Worm (Caenorhabditis elegans): ENCODE data around the gene T06A1.1.

Gene T06A1.1

DNA sequence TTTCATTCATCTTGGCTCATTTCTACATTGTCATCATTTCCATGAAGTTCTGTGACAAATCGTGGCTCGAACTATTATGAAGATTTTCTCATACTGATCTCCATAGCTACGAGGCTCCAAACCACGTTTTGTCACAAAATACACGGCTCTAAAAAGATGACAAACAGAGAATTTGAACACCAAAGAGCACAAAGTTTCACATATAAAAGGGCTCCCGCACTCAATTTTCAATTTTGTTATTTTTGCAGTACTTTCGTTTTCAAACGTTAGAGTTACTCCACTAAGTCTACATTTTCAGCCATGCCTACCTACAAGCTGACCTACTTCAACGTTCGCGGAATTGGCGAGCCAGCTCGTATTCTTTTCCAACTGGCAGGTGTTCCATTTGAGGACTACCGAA, 4.1 kb downstream of the T06A1.1 start, which contains the start of gene gst-37:
TSS of gene gst-37 (plus strand) at position 301 of the 400 bp plus-strand sequence.
- TF ChIP-seq pha-4 (GFP tag; IDR thresholded peaks at IDR 0.05), result no peak
- TF ChIP-seq pha-4 (tag; optimal IDR thresholded peaks at IDR 0.05), result no peak
- TF ChIP-seq ceh-32 (tag; optimal IDR thresholded peaks at IDR 0.05; ENCODE audit: poor library complexity), result no peak
- no peak for TF ChIP-seq zfp-3 (GFP tag; conservative IDR thresholded peaks at IDR 0.05)
- TF ChIP-seq nhr-11 (tag; optimal IDR thresholded peaks at IDR 0.05), result no peak
- TF ChIP-seq F26F4.8 (GFP tag; conservative IDR thresholded peaks at IDR 0.05), result no peak
- no peak for TF ChIP-seq ztf-7 (tag; optimal IDR thresholded peaks at IDR 0.05)
- no peak for TF ChIP-seq gei-8 (GFP tag; optimal IDR thresholded peaks at IDR 0.05)
- TF ChIP-seq mxl-3 (GFP tag; optimal IDR thresholded peaks at IDR 0.05), result no peak
- no peak for TF ChIP-seq dmd-9 (GFP tag; IDR thresholded peaks at IDR 0.05)
- no peak for TF ChIP-seq D1046.2 (GFP tag; IDR thresholded peaks at IDR 0.05)
- no peak for TF ChIP-seq vab-7 (GFP tag; IDR thresholded peaks at IDR 0.05)
- TF ChIP-seq ZK337.2 (GFP tag; IDR thresholded peaks at IDR 0.05), result no peak
- TF ChIP-seq aly-2 (tag; optimal IDR thresholded peaks at IDR 0.05), result no peak
- no peak for TF ChIP-seq mep-1 (tag; optimal IDR thresholded peaks at IDR 0.05)

ce11 chrV:1920105-1920504, 5.3 kb downstream of the T06A1.1 start, which contains the start of gene Y32G9A.12:
Y32G9A.12 (minus strand) TSS chrV:1920205.
- TF ChIP-seq Y75B8A.6 (GFP tag; IDR thresholded peaks at IDR 0.05) (no peak), nhr-28 (tag; optimal IDR thresholded peaks at IDR 0.05) (no peak), skn-1 (tag; optimal IDR thresholded peaks at IDR 0.05) (no peak), zag-1 (tag; optimal IDR thresholded peaks at IDR 0.05) (no peak), daf-19 (GFP tag; conservative IDR thresholded peaks at IDR 0.05) (no peak), T20F7.1 (GFP tag; optimal IDR thresholded peaks at IDR 0.05) (no peak), gei-8 (GFP tag; optimal IDR thresholded peaks at IDR 0.05) (no peak), D1046.2 (GFP tag; IDR thresholded peaks at IDR 0.05) (no peak), ceh-20 (GFP tag; IDR thresholded peaks at IDR 0.05) (no peak), mep-1 (tag; optimal IDR thresholded peaks at IDR 0.05) (no peak), snpc-4 (tag; optimal IDR thresholded peaks at IDR 0.05) (no peak), rbr-2 (tag; optimal IDR thresholded peaks at IDR 0.05) (no peak), jun-1 (tag; optimal IDR thresholded peaks at IDR 0.05) (no peak), daf-12 (tag; optimal IDR thresholded peaks at IDR 0.05) (no peak), ceh-82 (tag; optimal IDR thresholded peaks at IDR 0.05) (no peak), unc-62 (GFP tag; optimal IDR thresholded peaks at IDR 0.05 in 1 of 2) (no peak), unc-62 (tag; optimal IDR thresholded peaks at IDR 0.05) (no peak), lin-15B (tag; optimal IDR thresholded peaks at IDR 0.05) (no peak), attf-4 (tag; optimal IDR thresholded peaks at IDR 0.05) (no peak), dmd-8 (GFP tag; IDR thresholded peaks at IDR 0.05) (no peak), Y5F2A.4 (GFP tag; optimal IDR thresholded peaks at IDR 0.05) (no peak)

- TF ChIP-seq T26A8.4 (GFP tag; IDR thresholded peaks at IDR 0.05) (no peak), dpl-1 (GFP tag; optimal IDR thresholded peaks at IDR 0.05) (peak; percentile 34), lin-38 (GFP tag; IDR thresholded peaks at IDR 0.05) (peak; percentile 94), hlh-30 (tag; optimal IDR thresholded peaks at IDR 0.05; ENCODE audit: insufficient read depth) (peak; percentile 15), lin-1 (GFP tag; IDR thresholded peaks at IDR 0.05) (no peak), nhr-28 (tag; optimal IDR thresholded peaks at IDR 0.05) (peak; percentile 52), F49E8.2 (tag; optimal IDR thresholded peaks at IDR 0.05; ENCODE audit: borderline replicate concordance) (peak; percentile 42), aha-1 (tag) (peak; percentile 89)
These were observed 7.3 kb downstream of the T06A1.1 start, which contains the start of gene Y32G9A.2 for ce11 chrV:1918030-1918559. Y32G9A.2 (plus strand) TSS chrV:1918509.
